Worm (Caenorhabditis elegans) whole organism, late embryonic: ENCODE measurements around the gene tag-180.

Source experiments
- C08G9.2 ChIP-seq: sonication (generic microtip); optimal IDR thresholded peaks from 2 replicates; lab custom pipeline; 2016; ENCODE audit warnings: mild to moderate bottlenecking, missing genetic modification characterization, moderate library complexity, missing compliant biosample characterization
- K09A11.1 ChIP-seq: sonication (generic microtip); optimal IDR thresholded peaks from 2 replicates; lab custom pipeline; 2017; ENCODE audit warnings: antibody characterized with exemption, mild to moderate bottlenecking, missing genetic modification characterization, missing compliant biosample characterization; ENCODE audit not compliant: insufficient read depth
- dve-1 ChIP-seq: sonication (generic microtip); optimal IDR thresholded peaks from 2 replicates; lab custom pipeline; 2017; ENCODE audit warnings: antibody characterized with exemption, mild to moderate bottlenecking, missing genetic modification characterization, missing compliant biosample characterization
- elt-2 ChIP-seq: sonication (generic microtip); optimal IDR thresholded peaks from 2 replicates; lab custom pipeline; 2016; ENCODE audit warnings: missing genetic modification reagents, missing genetic modification characterization, missing compliant biosample characterization
- fax-1 ChIP-seq: sonication (generic microtip); optimal IDR thresholded peaks from 2 replicates; lab custom pipeline; 2016; ENCODE audit warnings: missing genotype, missing genetic modification characterization, missing compliant biosample characterization
- fkh-10 ChIP-seq: fragments of 150-350 bp; optimal IDR thresholded peaks from 2 replicates; lab custom pipeline; 2014; ENCODE audit warnings: missing biosample characterization, missing genetic modification reagents, missing genetic modification characterization
- madf-2 ChIP-seq: sonication (generic microtip); optimal IDR thresholded peaks from 2 replicates; lab custom pipeline; 2017; ENCODE audit warnings: missing genetic modification characterization, missing compliant biosample characterization
- npax-4 ChIP-seq: sonication (generic microtip); optimal IDR thresholded peaks from 2 replicates; lab custom pipeline; 2016; ENCODE audit warnings: missing genetic modification characterization, missing compliant biosample characterization
- pag-3 ChIP-seq: sonication (generic microtip); optimal IDR thresholded peaks from 2 replicates; lab custom pipeline; 2016; ENCODE audit warnings: missing compliant biosample characterization, missing genetic modification characterization, borderline replicate concordance
- pqm-1 ChIP-seq: sonication (generic microtip); optimal IDR thresholded peaks from 2 replicates; lab custom pipeline; 2016; ENCODE audit warnings: missing genetic modification characterization, missing compliant biosample characterization
- unc-3 ChIP-seq, 2 experiments: fragments of 200-800 bp in 1 of 2; sonication (Bioruptor generic) in 1 of 2; sonication (generic microtip) in 1 of 2; conservative IDR thresholded peaks in 1 of 2; optimal IDR thresholded peaks in 1 of 2; 2 replicates each; pipeline versions ENCODE4 v1.3.6 to Lab custom; 2016 to 2022; ENCODE audit warnings: missing compliant biosample characterization in 2 of 2, missing genetic modification characterization in 2 of 2, missing genetic modification reagents in 1 of 2
- ztf-16 ChIP-seq: sonication (generic microtip); optimal IDR thresholded peaks from 2 replicates; lab custom pipeline; 2017; ENCODE audit warnings: missing genetic modification characterization, missing compliant biosample characterization

DNA sequence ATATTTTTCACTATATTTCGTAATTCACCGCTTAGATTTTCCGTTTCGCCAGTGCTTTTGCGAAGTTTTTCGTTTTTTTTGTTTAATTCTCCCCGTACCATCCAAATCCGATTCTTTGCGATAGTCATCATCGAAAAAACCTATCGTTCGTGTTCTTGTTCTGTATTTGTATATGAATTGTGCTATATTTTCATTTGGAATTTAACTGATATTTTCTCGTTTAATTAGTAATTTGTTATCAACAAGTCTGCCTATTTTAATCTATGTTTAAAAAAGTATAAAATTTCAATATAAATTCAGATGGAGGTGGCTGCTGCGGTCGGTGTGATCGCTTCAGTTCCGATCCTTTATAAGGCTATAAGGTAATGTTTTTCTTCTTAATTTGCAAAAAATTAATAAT, 26.6 kb downstream of the tag-180 start, which contains the start of gene samp-1:
- no peak for TF ChIP-seq fax-1 (tag; lab: Kevin White, UChicago)
- TF ChIP-seq fkh-10 (GFP tag; lab: Kevin White, UChicago) = no peak
- TF ChIP-seq elt-2 (tag; lab: Kevin White, UChicago) = no peak
- no peak for TF ChIP-seq C08G9.2 (tag; lab: Kevin White, UChicago)
- TF ChIP-seq unc-3 (GFP tag; conservative IDR thresholded peaks at IDR 0.05; lab: Robert Waterston, UW) = no peak
- no peak for TF ChIP-seq unc-3 (tag; optimal IDR thresholded peaks at IDR 0.05; lab: Kevin White, UChicago)
- TF ChIP-seq dve-1 = no peak
- no peak for TF ChIP-seq npax-4 (tag; lab: Kevin White, UChicago)
- TF ChIP-seq pqm-1 (tag; lab: Kevin White, UChicago) = no peak
- TF ChIP-seq madf-2 (tag; lab: Kevin White, UChicago) = no peak
- no peak for TF ChIP-seq ztf-16 (tag; lab: Kevin White, UChicago)
- no peak for TF ChIP-seq pag-3 (tag; lab: Kevin White, UChicago)
- TF ChIP-seq K09A11.1 (tag; lab: Kevin White, UChicago) = no peak
